Worm (Caenorhabditis elegans) whole organism, L1 larva: ENCODE measurements around the gene str-204.
A peak's percentile ranks its signal among the peaks of the same experiment; 100 is the strongest.

ENCODE experiments used
- C04F5.9 ChIP-seq: sonication (generic microtip); optimal IDR thresholded peaks from 2 replicates; lab custom pipeline; 2016; ENCODE audit warnings: missing genetic modification characterization, missing compliant biosample characterization
- C16A3.4 ChIP-seq: fragments of 150-350 bp; optimal IDR thresholded peaks from 2 replicates; lab custom pipeline; 2014; ENCODE audit warnings: missing biosample characterization, missing genetic modification characterization
- C34B4.2 ChIP-seq: sonication (generic microtip); optimal IDR thresholded peaks from 2 replicates; lab custom pipeline; 2017; ENCODE audit warnings: mild to moderate bottlenecking, missing genetic modification characterization, missing compliant biosample characterization
- Y116A8C.19 ChIP-seq: sonication (generic microtip); optimal IDR thresholded peaks from 2 replicates; lab custom pipeline; 2016; ENCODE audit warnings: missing compliant biosample characterization, missing genetic modification characterization, borderline replicate concordance
- aly-2 ChIP-seq: fragments of 150-350 bp; optimal IDR thresholded peaks from 2 replicates; lab custom pipeline; 2014; ENCODE audit warnings: missing biosample characterization, missing genetic modification characterization
- blmp-1 ChIP-seq: fragments of 150-350 bp; optimal IDR thresholded peaks from 2 replicates; lab custom pipeline; 2014; ENCODE audit warnings: missing biosample characterization, missing genetic modification characterization
- ceh-63 ChIP-seq: fragments of 200-800 bp; sonication (Bioruptor generic); optimal IDR thresholded peaks from 2 replicates; lab custom pipeline; 2018; ENCODE audit warnings: mild to moderate bottlenecking, missing genetic modification characterization, missing compliant biosample characterization
- ceh-8 ChIP-seq: fragments of 200-800 bp; sonication (Bioruptor generic); optimal IDR thresholded peaks from 2 replicates; lab custom pipeline; 2018; ENCODE audit warnings: mild to moderate bottlenecking, missing genetic modification characterization, moderate library complexity, missing compliant biosample characterization
- ceh-82 ChIP-seq, 3 experiments: fragments of 150-350 bp in 1 of 3; sonication (generic microtip) in 2 of 3; optimal IDR thresholded peaks; 2 replicates each; lab custom pipeline; 2014 to 2017; ENCODE audit warnings: missing biosample characterization in 3 of 3, missing genetic modification characterization in 3 of 3
- ceh-90 ChIP-seq: sonication (generic microtip); optimal IDR thresholded peaks from 2 replicates; lab custom pipeline; 2016; ENCODE audit warnings: missing genetic modification characterization, missing compliant biosample characterization
- ces-1 ChIP-seq: fragments of 150-350 bp; optimal IDR thresholded peaks from 2 replicates; lab custom pipeline; 2014; ENCODE audit warnings: missing biosample characterization, missing genetic modification reagents, missing genetic modification characterization
- dpl-1 ChIP-seq, 3 experiments: fragments of 150-350 bp in 2 of 3; sonication (generic microtip) in 1 of 3; optimal IDR thresholded peaks; 2 replicates each; lab custom pipeline; 2014 to 2017; ENCODE audit warnings: missing biosample characterization in 3 of 3, missing genetic modification characterization in 3 of 3, missing genetic modification reagents in 3 of 3
- efl-1 ChIP-seq, 4 experiments: fragments of 150-350 bp; optimal IDR thresholded peaks in 3 of 4; peaks in 1 of 4; 1 replicate in 1 of 4; 2 replicates in 3 of 4; lab custom pipeline; 2014; ENCODE audit warnings: missing biosample characterization in 2 of 4, missing genetic modification characterization in 2 of 4, missing genetic modification reagents in 2 of 4
- efl-3 ChIP-seq: fragments of 200-800 bp; sonication (Bioruptor generic); optimal IDR thresholded peaks from 2 replicates; lab custom pipeline; 2018; ENCODE audit warnings: mild to moderate bottlenecking, missing genetic modification characterization, missing compliant biosample characterization
- egl-27 ChIP-seq, 2 experiments: fragments of 150-350 bp in 1 of 2; sonication (generic microtip); optimal IDR thresholded peaks; 3 replicates each; lab custom pipeline; 2017 to 2018; ENCODE audit warnings: missing biosample characterization in 2 of 2, missing genetic modification characterization in 2 of 2, missing genetic modification reagents in 2 of 2
- elt-3 ChIP-seq, 6 experiments: fragments of 150-350 bp in 1 of 6; sonication (generic microtip); optimal IDR thresholded peaks; 2 replicates each; lab custom pipeline; 2017 to 2018; ENCODE audit warnings: missing biosample characterization in 6 of 6, missing genetic modification characterization in 6 of 6, inconsistent platforms in 1 of 6
- fkh-10 ChIP-seq: sonication (generic microtip); optimal IDR thresholded peaks from 2 replicates; lab custom pipeline; 2017; ENCODE audit warnings: missing biosample characterization, missing genetic modification reagents, missing genetic modification characterization
- fkh-4 ChIP-seq: sonication (generic microtip); optimal IDR thresholded peaks from 2 replicates; lab custom pipeline; 2016; ENCODE audit warnings: missing compliant biosample characterization, missing genetic modification characterization, borderline replicate concordance
- fkh-8 ChIP-seq: sonication (generic microtip); optimal IDR thresholded peaks from 2 replicates; lab custom pipeline; 2016; ENCODE audit warnings: mild to moderate bottlenecking, missing genetic modification characterization, missing compliant biosample characterization
- grh-1 ChIP-seq: fragments of 200-800 bp; sonication (Bioruptor generic); IDR thresholded peaks from 2 replicates; pipeline ENCODE4 v1.3.6; 2022; ENCODE audit warnings: missing genetic modification reagents, missing genetic modification characterization, missing compliant biosample characterization
- hlh-17 ChIP-seq: fragments of 200-800 bp; sonication (Bioruptor generic); optimal IDR thresholded peaks from 2 replicates; lab custom pipeline; 2018; ENCODE audit warnings: missing genetic modification characterization, mild to moderate bottlenecking, missing compliant biosample characterization, moderate library complexity, borderline replicate concordance
- lsy-2 ChIP-seq, 2 experiments: fragments of 150-350 bp; optimal IDR thresholded peaks; 2 replicates each; lab custom pipeline; 2014; ENCODE audit warnings: missing biosample characterization in 2 of 2, missing genetic modification characterization in 2 of 2
- mef-2 ChIP-seq: fragments of 150-350 bp; optimal IDR thresholded peaks from 2 replicates; lab custom pipeline; 2014; ENCODE audit warnings: missing biosample characterization, missing genetic modification characterization
- nhr-12 ChIP-seq: sonication (generic microtip); optimal IDR thresholded peaks from 2 replicates; lab custom pipeline; 2017; ENCODE audit warnings: missing biosample characterization, missing genetic modification characterization
- nhr-19 ChIP-seq: fragments of 200-800 bp; sonication (Bioruptor generic); conservative IDR thresholded peaks from 2 replicates; pipeline ENCODE4 v1.3.6; 2022; ENCODE audit warnings: missing genetic modification characterization, missing compliant biosample characterization
- nhr-20 ChIP-seq: sonication (generic microtip); optimal IDR thresholded peaks from 2 replicates; lab custom pipeline; 2016; ENCODE audit warnings: mild to moderate bottlenecking, missing genetic modification characterization, missing compliant biosample characterization
- nhr-237 ChIP-seq: fragments of 150-350 bp; optimal IDR thresholded peaks from 2 replicates; lab custom pipeline; 2014; ENCODE audit warnings: missing biosample characterization, missing genetic modification characterization
- nhr-28 ChIP-seq: fragments of 150-350 bp; optimal IDR thresholded peaks from 2 replicates; lab custom pipeline; 2014; ENCODE audit warnings: missing biosample characterization, missing genetic modification characterization
- nhr-71 ChIP-seq: sonication (generic microtip); optimal IDR thresholded peaks from 2 replicates; lab custom pipeline; 2016; ENCODE audit warnings: mild to moderate bottlenecking, missing genetic modification characterization, moderate library complexity, missing compliant biosample characterization
- nhr-77 ChIP-seq: fragments of 150-350 bp; optimal IDR thresholded peaks from 2 replicates; lab custom pipeline; 2014; ENCODE audit warnings: missing biosample characterization, missing genetic modification characterization
- nhr-84 ChIP-seq: sonication (generic microtip); optimal IDR thresholded peaks from 2 replicates; lab custom pipeline; 2017; ENCODE audit warnings: missing biosample characterization, missing genetic modification characterization
- snu-23 ChIP-seq: sonication (generic microtip); optimal IDR thresholded peaks from 2 replicates; lab custom pipeline; 2016; ENCODE audit warnings: missing genetic modification characterization, missing compliant biosample characterization
- tlp-1 ChIP-seq: fragments of 150-350 bp; optimal IDR thresholded peaks from 2 replicates; lab custom pipeline; 2014; ENCODE audit warnings: missing biosample characterization, missing genetic modification characterization
- unc-130 ChIP-seq: fragments of 150-350 bp; optimal IDR thresholded peaks from 2 replicates; lab custom pipeline; 2017; ENCODE audit warnings: missing biosample characterization, missing genetic modification characterization, inconsistent platforms
- unc-30 ChIP-seq: sonication (generic microtip); optimal IDR thresholded peaks from 2 replicates; lab custom pipeline; 2017; ENCODE audit warnings: missing biosample characterization, missing genetic modification characterization
- unc-86 ChIP-seq: sonication (generic microtip); optimal IDR thresholded peaks from 2 replicates; lab custom pipeline; 2016; ENCODE audit warnings: missing genetic modification characterization, missing compliant biosample characterization
- unc-98 ChIP-seq: fragments of 200-800 bp; sonication (Bioruptor generic); IDR thresholded peaks from 2 replicates; pipeline ENCODE4 v1.3.6; 2022; ENCODE audit warnings: missing genetic modification characterization, missing compliant biosample characterization
- zip-4 ChIP-seq: fragments of 200-800 bp; sonication (Bioruptor generic); optimal IDR thresholded peaks from 2 replicates; lab custom pipeline; 2018; ENCODE audit warnings: mild to moderate bottlenecking, missing genetic modification characterization, moderate library complexity, missing compliant biosample characterization
- ztf-11 ChIP-seq, 2 experiments: sonication (generic microtip); optimal IDR thresholded peaks; 2 replicates each; lab custom pipeline; 2016 to 2017; ENCODE audit warnings: missing genetic modification characterization in 2 of 2, missing biosample characterization in 1 of 2, missing compliant biosample characterization in 1 of 2
- ztf-4 ChIP-seq: fragments of 150-350 bp; optimal IDR thresholded peaks from 2 replicates; lab custom pipeline; 2014; ENCODE audit warnings: missing biosample characterization, missing genetic modification characterization

The str-204 gene

DNA sequence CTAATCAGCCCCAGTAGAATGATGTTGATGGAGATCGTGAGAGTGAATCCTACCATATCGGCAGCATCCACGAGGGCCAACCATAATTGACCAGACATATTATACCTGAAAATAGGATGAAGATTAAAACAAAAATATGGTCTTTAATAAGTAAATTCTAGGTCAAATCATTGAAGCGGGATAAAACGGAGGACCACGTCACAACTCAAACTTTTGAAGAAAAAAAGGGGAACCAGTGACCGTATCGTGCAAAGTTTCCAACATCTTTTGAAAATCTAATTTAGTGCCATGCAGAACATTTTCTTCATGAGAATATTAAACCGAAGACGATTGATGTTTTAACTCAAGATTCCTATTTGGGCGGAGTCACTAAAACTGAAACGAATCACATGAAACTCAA, 21.2 kb upstream of the str-204 start, which contains the start of gene str-112:
Gene str-112 (minus strand): TSS at position 101 of the 400 bp plus-strand sequence.
- no peak for TF ChIP-seq egl-27 (tag; optimal IDR thresholded peaks at IDR 0.05; lab: Kevin White, UChicago)
- no peak for TF ChIP-seq nhr-237 (tag; lab: Kevin White, UChicago)
- no peak for TF ChIP-seq mef-2 (tag; lab: Kevin White, UChicago)
- no peak for TF ChIP-seq nhr-28 (tag; lab: Kevin White, UChicago)
- no peak for TF ChIP-seq unc-130 (tag; lab: Kevin White, UChicago)
- no peak for TF ChIP-seq C34B4.2 (tag; lab: Kevin White, UChicago)
- no peak for TF ChIP-seq dpl-1 (GFP tag; optimal IDR thresholded peaks at IDR 0.05; lab: Kevin White, UChicago)
- TF ChIP-seq lsy-2 (tag; optimal IDR thresholded peaks at IDR 0.05; lab: Kevin White, UChicago), result no peak
- no peak for TF ChIP-seq ceh-63 (GFP tag; lab: Kevin White, UChicago)
- TF ChIP-seq unc-30 (tag; lab: Kevin White, UChicago), result no peak
- TF ChIP-seq nhr-77 (tag; lab: Kevin White, UChicago), result no peak
- TF ChIP-seq efl-3 (GFP tag; lab: Kevin White, UChicago), result no peak
- TF ChIP-seq blmp-1, result no peak
- TF ChIP-seq ceh-8 (GFP tag; lab: Kevin White, UChicago), result no peak
- no peak for TF ChIP-seq ceh-90 (tag; lab: Kevin White, UChicago)
- TF ChIP-seq nhr-84 (tag; lab: Kevin White, UChicago), result no peak
- no peak for TF ChIP-seq Y116A8C.19 (tag; lab: Kevin White, UChicago)
- TF ChIP-seq grh-1 (GFP tag; lab: Robert Waterston, UW), result no peak
- TF ChIP-seq unc-86 (tag; lab: Kevin White, UChicago), result no peak
- TF ChIP-seq fkh-4 (tag; lab: Kevin White, UChicago), result no peak

DNA sequence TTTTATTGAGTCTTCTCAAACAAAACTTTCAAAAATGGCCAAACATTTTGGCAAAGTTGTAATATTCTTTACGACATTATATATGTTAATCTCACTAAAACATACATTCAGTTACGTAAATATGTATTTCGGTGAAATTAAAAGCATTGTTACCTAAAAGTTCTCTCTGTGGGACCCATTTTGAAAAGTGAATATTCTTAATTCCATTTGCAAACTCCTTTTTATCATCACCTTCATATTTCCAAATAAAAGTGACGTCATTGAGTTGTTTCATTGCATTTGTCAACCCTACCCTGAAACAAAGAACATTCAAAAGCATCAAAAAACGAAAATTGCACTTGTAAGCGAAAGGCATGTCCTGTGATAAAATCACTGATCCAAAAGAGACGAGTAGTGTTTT, 19.1 kb upstream of the str-204 start:
- TF ChIP-seq unc-30 (tag; lab: Kevin White, UChicago) (no peak), efl-1 (optimal IDR thresholded peaks at IDR 0.05; lab: Kevin White, UChicago) (no peak), efl-1 (GFP tag; optimal IDR thresholded peaks at IDR 0.05 in 1 of 2; lab: Kevin White, UChicago) (peak in 1 of 2 experiments; percentile 20), unc-98 (GFP tag; lab: Robert Waterston, UW) (no peak), hlh-17 (GFP tag; lab: Kevin White, UChicago) (no peak), lsy-2 (tag; optimal IDR thresholded peaks at IDR 0.05; lab: Kevin White, UChicago) (no peak), nhr-237 (tag; lab: Kevin White, UChicago) (no peak), ztf-11 (tag; optimal IDR thresholded peaks at IDR 0.05; lab: Kevin White, UChicago) (no peak), blmp-1 (no peak), ztf-4 (tag; lab: Kevin White, UChicago) (no peak), fkh-8 (tag; lab: Kevin White, UChicago) (peak; percentile 29), ces-1 (GFP tag; lab: Kevin White, UChicago) (no peak), C16A3.4 (tag; lab: Kevin White, UChicago) (no peak), zip-4 (GFP tag; lab: Kevin White, UChicago) (no peak), aly-2 (tag; lab: Kevin White, UChicago) (no peak), elt-3 (tag; optimal IDR thresholded peaks at IDR 0.05; lab: Kevin White, UChicago) (no peak), fkh-10 (GFP tag; lab: Kevin White, UChicago) (no peak), snu-23 (GFP tag; lab: Kevin White, UChicago) (no peak), tlp-1 (tag; lab: Kevin White, UChicago) (no peak), nhr-20 (peak; percentile 14), ceh-82 (tag; optimal IDR thresholded peaks at IDR 0.05; lab: Kevin White, UChicago) (no peak), dpl-1 (GFP tag; optimal IDR thresholded peaks at IDR 0.05; lab: Kevin White, UChicago) (no peak), fkh-4 (tag; lab: Kevin White, UChicago) (no peak), nhr-28 (tag; lab: Kevin White, UChicago) (no peak), nhr-12 (tag; lab: Kevin White, UChicago) (no peak), nhr-71 (peak; percentile 14), C04F5.9 (tag; lab: Kevin White, UChicago) (no peak), mef-2 (tag; lab: Kevin White, UChicago) (no peak), nhr-19 (GFP tag; lab: Robert Waterston, UW) (peak; percentile 33)
